Worm (Caenorhabditis elegans) whole organism, mixed stage, embryonic: ENCODE measurements around the gene K01H12.4.
A peak's percentile ranks its signal among the peaks of the same experiment; 100 is the strongest.

Experiments used
- ces-1 ChIP-seq: fragments of 150-350 bp; optimal IDR thresholded peaks from 2 replicates; lab custom pipeline; 2014; ENCODE audit warnings: missing biosample characterization, missing genetic modification reagents, missing genetic modification characterization
- lin-13 ChIP-seq: fragments of 150-350 bp; optimal IDR thresholded peaks from 2 replicates; lab custom pipeline; 2014; ENCODE audit warnings: missing biosample characterization, missing genetic modification characterization
- nhr-237 ChIP-seq: fragments of 150-350 bp; optimal IDR thresholded peaks from 2 replicates; lab custom pipeline; 2014; ENCODE audit warnings: missing biosample characterization, missing genetic modification characterization

DNA sequence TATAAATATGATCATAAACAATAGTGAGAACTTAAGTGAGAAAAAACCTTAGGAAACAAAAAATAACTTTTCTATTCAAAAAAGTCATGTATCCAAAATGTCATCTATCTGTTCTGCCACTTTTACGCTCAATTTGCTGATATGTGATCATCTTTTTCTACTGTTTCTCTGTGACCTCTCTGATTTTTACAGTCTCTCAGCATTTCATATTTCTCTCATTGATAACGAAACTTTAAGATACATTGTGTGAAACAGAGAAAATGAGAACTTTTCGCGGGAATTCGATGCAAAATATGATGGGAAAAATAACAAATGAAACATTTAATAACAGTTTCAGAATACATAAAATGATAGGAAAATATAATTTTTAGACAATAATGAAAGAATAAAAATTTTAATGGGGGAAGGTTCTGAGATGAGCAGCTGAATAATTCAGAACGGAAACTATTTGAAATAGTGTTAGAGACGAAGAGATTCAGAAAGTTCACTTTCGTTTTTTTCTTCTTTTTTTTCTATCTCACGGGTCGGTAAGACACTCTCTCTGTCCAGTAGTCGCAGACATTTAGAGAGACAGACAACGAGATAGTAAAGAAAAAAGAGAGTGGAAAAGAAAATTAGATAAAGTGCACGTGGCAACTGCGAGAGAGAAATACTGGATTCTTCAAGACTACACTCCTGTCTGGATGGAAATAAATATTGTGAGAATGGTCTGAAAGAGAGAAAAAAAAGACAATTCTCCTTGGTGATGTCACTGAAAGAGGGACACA, 35.5 kb upstream of the K01H12.4 start:
- no peak for TF ChIP-seq nhr-237
- TF ChIP-seq ces-1, result peak; percentile 78
- TF ChIP-seq lin-13 (tag; lab: Kevin White, UChicago), result no peak
